Fruit fly (Drosophila melanogaster) whole organism, embryonic: ENCODE results near the gene CG13670.

Experiments
- Bdp1 ChIP-seq: fragments of 200-800 bp; sonication (Bioruptor generic); optimal IDR thresholded peaks from 3 replicates; lab custom pipeline; 2016; ENCODE audit warnings: missing biosample characterization, missing genetic modification characterization
- Bgb ChIP-seq: fragments of 200-800 bp; sonication (Bioruptor generic); IDR thresholded peaks from 2 replicates; pipeline ENCODE4 v1.3.6; 2022; ENCODE audit warnings: missing biosample characterization, missing genetic modification characterization; ENCODE audit not compliant: partially characterized antibody
- CG10147 ChIP-seq: fragments of 200-800 bp; sonication (Bioruptor generic); optimal IDR thresholded peaks from 2 replicates; lab custom pipeline; 2019; ENCODE audit warnings: missing biosample characterization, mild to moderate bottlenecking, missing genetic modification characterization, moderate library complexity
- CG1024 ChIP-seq: fragments of 200-800 bp; sonication (Bioruptor generic); IDR thresholded peaks from 2 replicates; pipeline ENCODE4 v1.3.6; 2022; ENCODE audit warnings: missing biosample characterization, missing genetic modification characterization
- CG10654 ChIP-seq: fragments of 200-800 bp; sonication (Bioruptor generic); optimal IDR thresholded peaks from 2 replicates; lab custom pipeline; 2016; ENCODE audit warnings: missing biosample characterization, missing genetic modification characterization
- CG11247 ChIP-seq: fragments of 200-800 bp; sonication (Bioruptor generic); IDR thresholded peaks from 2 replicates; pipeline ENCODE4 v1.3.6; 2022; ENCODE audit warnings: missing biosample characterization, missing genetic modification characterization
- CG15269 ChIP-seq: fragments of 200-800 bp; sonication (Bioruptor generic); optimal IDR thresholded peaks from 2 replicates; lab custom pipeline; 2018; ENCODE audit warnings: missing biosample characterization, mild to moderate bottlenecking, missing genetic modification characterization, moderate library complexity
- CG18011 ChIP-seq: fragments of 200-800 bp; sonication (Bioruptor generic); optimal IDR thresholded peaks from 2 replicates; lab custom pipeline; 2017; ENCODE audit warnings: missing biosample characterization, missing genetic modification characterization, mild to moderate bottlenecking, moderate library complexity, missing genotype
- CG2129 ChIP-seq: fragments of 200-800 bp; sonication (Bioruptor generic); IDR thresholded peaks from 2 replicates; pipeline ENCODE4 v1.3.6; 2022; ENCODE audit warnings: missing biosample characterization, missing genetic modification characterization; ENCODE audit not compliant: partially characterized antibody
- CG2712 ChIP-seq: fragments of 200-800 bp; optimal IDR thresholded peaks from 3 replicates; lab custom pipeline; 2019; ENCODE audit warnings: missing biosample characterization, mild to moderate bottlenecking, missing genetic modification characterization, moderate library complexity
- CG32532 ChIP-seq: fragments of 200-800 bp; sonication (Bioruptor generic); IDR thresholded peaks from 2 replicates; pipeline ENCODE4 v1.3.6; 2022; ENCODE audit warnings: missing biosample characterization, missing genetic modification characterization
- CG32767 ChIP-seq: fragments of 200-800 bp; sonication (Bioruptor generic); IDR thresholded peaks from 2 replicates; pipeline ENCODE4 v1.3.6; 2022; ENCODE audit warnings: missing biosample characterization, missing genetic modification characterization
- CG5953 ChIP-seq: fragments of 200-800 bp; sonication (Bioruptor generic); IDR thresholded peaks from 2 replicates; pipeline ENCODE4 v1.3.6; 2022; ENCODE audit warnings: missing biosample characterization, missing genetic modification characterization
- CG6654 ChIP-seq: fragments of 200-800 bp; sonication (Bioruptor generic); optimal IDR thresholded peaks from 2 replicates; lab custom pipeline; 2017; ENCODE audit warnings: missing biosample characterization, mild to moderate bottlenecking, missing genetic modification characterization
- CG7372 ChIP-seq: fragments of 200-800 bp; sonication (Bioruptor generic); IDR thresholded peaks from 2 replicates; pipeline ENCODE4 v1.3.6; 2022; ENCODE audit warnings: missing biosample characterization, missing genetic modification characterization
- CG7963 ChIP-seq: fragments of 200-800 bp; sonication (Bioruptor generic); IDR thresholded peaks from 3 replicates; pipeline ENCODE4 v1.3.6; 2022; ENCODE audit warnings: missing biosample characterization, missing genetic modification characterization; ENCODE audit not compliant: partially characterized antibody
- CG8089 ChIP-seq: fragments of 200-800 bp; sonication (Bioruptor generic); optimal IDR thresholded peaks from 3 replicates; lab custom pipeline; 2016; ENCODE audit warnings: missing biosample characterization, missing genetic modification characterization
- CG9437 ChIP-seq: fragments of 200-800 bp; sonication (Bioruptor generic); optimal IDR thresholded peaks from 2 replicates; lab custom pipeline; 2018; ENCODE audit warnings: missing biosample characterization, mild to moderate bottlenecking, missing genetic modification characterization
- CoRest ChIP-seq: fragments of 200-800 bp; sonication (Bioruptor generic); optimal IDR thresholded peaks from 3 replicates; lab custom pipeline; 2018; ENCODE audit warnings: missing biosample characterization, mild to moderate bottlenecking, missing genetic modification characterization, moderate library complexity
- E2f1 ChIP-seq: fragments of 200-800 bp; sonication (Bioruptor generic); IDR thresholded peaks from 2 replicates; pipeline ENCODE4 v1.3.6; 2022; ENCODE audit warnings: missing biosample characterization, missing genetic modification characterization
- ERR ChIP-seq: fragments of 200-800 bp; sonication (Bioruptor generic); optimal IDR thresholded peaks from 2 replicates; lab custom pipeline; 2016; ENCODE audit warnings: missing biosample characterization, missing genetic modification characterization
- Hey ChIP-seq: fragments of 200-800 bp; sonication (Bioruptor generic); optimal IDR thresholded peaks from 3 replicates; lab custom pipeline; 2018; ENCODE audit warnings: missing biosample characterization, mild to moderate bottlenecking, missing genetic modification characterization
- Jarid2 ChIP-seq: fragments of 200-800 bp; sonication (Bioruptor generic); optimal IDR thresholded peaks from 3 replicates; lab custom pipeline; 2017; ENCODE audit warnings: mild to moderate bottlenecking, missing biosample characterization, missing genetic modification reagents, missing genetic modification characterization
- Lim3 ChIP-seq: fragments of 200-800 bp; sonication (Bioruptor generic); IDR thresholded peaks from 2 replicates; pipeline ENCODE4 v1.3.6; 2022; ENCODE audit warnings: missing biosample characterization, missing genetic modification characterization
- PHDP ChIP-seq: fragments of 200-800 bp; sonication (Bioruptor generic); optimal IDR thresholded peaks from 3 replicates; lab custom pipeline; 2018; ENCODE audit warnings: missing biosample characterization, mild to moderate bottlenecking, missing genetic modification characterization, moderate library complexity
- ato ChIP-seq: fragments of 200-800 bp; sonication (Bioruptor generic); IDR thresholded peaks from 2 replicates; pipeline ENCODE4 v1.3.6; 2022; ENCODE audit warnings: missing biosample characterization, missing genetic modification characterization; ENCODE audit not compliant: partially characterized antibody
- chinmo ChIP-seq: fragments of 200-800 bp; sonication (Bioruptor generic); IDR thresholded peaks from 4 replicates; pipeline ENCODE4 v1.3.6; 2022; ENCODE audit warnings: missing biosample characterization, missing genetic modification characterization; ENCODE audit not compliant: partially characterized antibody
- fd96Cb ChIP-seq: fragments of 200-800 bp; sonication (Bioruptor generic); optimal IDR thresholded peaks from 2 replicates; lab custom pipeline; 2018; ENCODE audit warnings: missing biosample characterization, mild to moderate bottlenecking, missing genetic modification characterization, moderate library complexity
- fu2 ChIP-seq: fragments of 200-800 bp; sonication (Bioruptor generic); optimal IDR thresholded peaks from 2 replicates; lab custom pipeline; 2016; ENCODE audit warnings: missing biosample characterization, missing genetic modification characterization
- grn ChIP-seq: fragments of 200-800 bp; sonication (Bioruptor generic); optimal IDR thresholded peaks from 3 replicates; lab custom pipeline; 2017; ENCODE audit warnings: missing biosample characterization, missing genetic modification characterization
- lola ChIP-seq, 3 experiments: fragments of >200 bp in 2 of 3; fragments of 200-800 bp in 1 of 3; sonication (Bioruptor generic) in 1 of 3; optimal IDR thresholded peaks; 2 replicates each; lab custom pipeline; 2017 to 2019; ENCODE audit warnings: missing biosample characterization in 3 of 3, missing genetic modification characterization in 3 of 3, mild to moderate bottlenecking in 1 of 3, moderate library complexity in 1 of 3
- maf-S ChIP-seq: fragments of 200-800 bp; sonication (Bioruptor generic); optimal IDR thresholded peaks from 2 replicates; lab custom pipeline; 2016; ENCODE audit warnings: missing biosample characterization, missing genetic modification characterization
- nmo ChIP-seq: fragments of 200-800 bp; sonication (Bioruptor generic); optimal IDR thresholded peaks from 2 replicates; lab custom pipeline; 2018; ENCODE audit warnings: missing biosample characterization, mild to moderate bottlenecking, missing genetic modification characterization, moderate library complexity
- phol ChIP-seq: fragments of 200-800 bp; sonication (Bioruptor generic); optimal IDR thresholded peaks from 3 replicates; lab custom pipeline; 2018; ENCODE audit warnings: missing biosample characterization, mild to moderate bottlenecking, missing genetic modification characterization, moderate library complexity
- prd ChIP-seq, 3 experiments: fragments of >200 bp in 2 of 3; fragments of 200-800 bp in 1 of 3; sonication (Bioruptor generic) in 1 of 3; optimal IDR thresholded peaks in 2 of 3; IDR thresholded peaks in 1 of 3; 2 replicates in 2 of 3; 3 replicates in 1 of 3; pipeline versions ENCODE4 v1.3.6 to Lab custom; 2017 to 2022; ENCODE audit warnings: missing biosample characterization in 1 of 3, missing genetic modification characterization in 1 of 3
- sqz ChIP-seq: fragments of 200-800 bp; sonication (Bioruptor generic); optimal IDR thresholded peaks from 3 replicates; lab custom pipeline; 2018; ENCODE audit warnings: missing biosample characterization, mild to moderate bottlenecking, missing genetic modification characterization
- trh ChIP-seq: fragments of 200-800 bp; sonication (Bioruptor generic); optimal IDR thresholded peaks from 2 replicates; lab custom pipeline; 2016; ENCODE audit warnings: missing biosample characterization, missing genetic modification characterization
- tup ChIP-seq: fragments of 200-800 bp; sonication (Bioruptor generic); optimal IDR thresholded peaks from 2 replicates; lab custom pipeline; 2016; ENCODE audit warnings: missing biosample characterization, mild to moderate bottlenecking, missing genetic modification characterization, moderate library complexity
- vnd ChIP-seq: fragments of 200-800 bp; sonication (Bioruptor generic); IDR thresholded peaks from 3 replicates; pipeline ENCODE4 v1.3.6; 2022; ENCODE audit warnings: missing biosample characterization, missing genetic modification characterization; ENCODE audit not compliant: partially characterized antibody
- zf30C ChIP-seq: fragments of 200-800 bp; sonication (Bioruptor generic); optimal IDR thresholded peaks from 3 replicates; lab custom pipeline; 2018; ENCODE audit warnings: missing biosample characterization, mild to moderate bottlenecking, missing genetic modification characterization

Gene CG13670

DNA sequence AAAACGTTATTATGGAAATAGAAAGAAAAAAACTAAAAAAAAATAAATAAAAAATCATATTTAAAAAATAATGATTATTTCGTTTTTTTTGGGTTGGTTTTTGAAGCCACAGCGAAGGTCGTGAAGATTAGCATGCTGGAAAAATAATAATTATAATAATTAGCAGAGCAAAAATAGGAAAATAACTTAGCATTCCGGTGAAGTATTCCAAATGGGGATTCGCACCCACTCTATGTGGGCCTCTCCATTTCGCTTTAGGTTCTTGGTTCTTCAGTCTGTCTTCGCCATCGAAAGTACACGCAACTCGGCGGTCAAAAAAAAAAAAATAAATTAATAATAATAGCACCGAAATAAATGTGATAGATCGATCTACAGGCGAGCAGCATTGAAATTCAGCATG lies 7.7 kb downstream of the CG13670 start, which contains the start of gene CG34462:
Gene CG34462, plus strand, starts transcription at position 301 of the 400 bp plus-strand sequence.
- TF ChIP-seq CoRest (tag; lab: Kevin White, UChicago): no peak
- TF ChIP-seq Jarid2 (GFP tag; lab: Kevin White, UChicago): no peak
- TF ChIP-seq maf-S: no peak
- TF ChIP-seq ERR (GFP tag; lab: Kevin White, UChicago): no peak
- no peak for TF ChIP-seq CG32767
- TF ChIP-seq CG11247: no peak
- no peak for TF ChIP-seq sqz
- no peak for TF ChIP-seq CG10147 (GFP tag; lab: Kevin White, UChicago)
- no peak for TF ChIP-seq CG18011 (GFP tag; lab: Kevin White, UChicago)
- no peak for TF ChIP-seq prd (optimal IDR thresholded peaks at IDR 0.05; lab: Kevin White, UChicago)
- TF ChIP-seq prd (GFP tag; IDR thresholded peaks at IDR 0.05; lab: Robert Waterston, UW): no peak
- no peak for TF ChIP-seq ato (GFP tag; lab: Robert Waterston, UW)
- no peak for TF ChIP-seq CG1024 (GFP tag; lab: Robert Waterston, UW)
- no peak for TF ChIP-seq CG6654 (GFP tag; lab: Kevin White, UChicago)
- TF ChIP-seq phol (tag; lab: Kevin White, UChicago): no peak
- no peak for TF ChIP-seq Lim3 (GFP tag; lab: Robert Waterston, UW)
- TF ChIP-seq CG2712 (tag; lab: Kevin White, UChicago): no peak
- no peak for TF ChIP-seq nmo (GFP tag; lab: Kevin White, UChicago)
- no peak for TF ChIP-seq E2f1
- no peak for TF ChIP-seq tup (GFP tag; lab: Kevin White, UChicago)
- TF ChIP-seq fd96Cb (tag; lab: Kevin White, UChicago): no peak

DNA sequence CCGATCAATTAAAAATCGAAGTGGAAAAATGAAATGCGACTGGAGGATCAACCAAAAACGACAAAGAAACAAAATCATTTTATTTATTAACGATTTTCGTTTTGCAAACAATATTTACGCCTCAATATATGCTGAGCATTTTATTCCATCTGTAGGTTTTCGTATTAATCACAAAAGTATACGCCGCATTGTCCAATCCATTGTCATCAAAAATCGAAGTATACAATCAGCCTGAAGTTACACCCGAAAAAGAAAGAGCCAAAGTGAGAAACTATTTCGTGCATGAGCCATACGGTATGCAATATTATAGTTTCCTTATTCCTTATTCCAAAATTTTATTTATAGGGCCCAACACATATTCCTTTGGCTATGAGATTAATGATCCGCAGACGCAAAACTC lies 8.4 kb downstream of the CG13670 start:
- TF ChIP-seq chinmo: 0 out of 4 replicates have a peak, but pooled peaks have one; percentile 41
- no peak for TF ChIP-seq CG32532 (GFP tag; lab: Robert Waterston, UW)
- TF ChIP-seq Hey (tag; lab: Kevin White, UChicago): no peak
- no peak for TF ChIP-seq CG2129 (GFP tag; lab: Robert Waterston, UW)
- TF ChIP-seq Bdp1: no peak
- TF ChIP-seq vnd (GFP tag; lab: Robert Waterston, UW): no peak
- no peak for TF ChIP-seq CG10654 (GFP tag; lab: Kevin White, UChicago)
- TF ChIP-seq CG15269 (tag; lab: Kevin White, UChicago): no peak
- TF ChIP-seq Bgb (GFP tag; lab: Robert Waterston, UW): 0 out of 2 replicates have a peak, but pooled peaks have one; percentile 25
- peak in 1 of 3 experiments; percentile 76 for TF ChIP-seq lola (GFP tag; optimal IDR thresholded peaks at IDR 0.05; lab: Kevin White, UChicago)
- TF ChIP-seq CG5953 (GFP tag; lab: Robert Waterston, UW): no peak
- TF ChIP-seq trh (GFP tag; lab: Kevin White, UChicago): no peak
- TF ChIP-seq, all 482 proteins: peak for 3

DNA sequence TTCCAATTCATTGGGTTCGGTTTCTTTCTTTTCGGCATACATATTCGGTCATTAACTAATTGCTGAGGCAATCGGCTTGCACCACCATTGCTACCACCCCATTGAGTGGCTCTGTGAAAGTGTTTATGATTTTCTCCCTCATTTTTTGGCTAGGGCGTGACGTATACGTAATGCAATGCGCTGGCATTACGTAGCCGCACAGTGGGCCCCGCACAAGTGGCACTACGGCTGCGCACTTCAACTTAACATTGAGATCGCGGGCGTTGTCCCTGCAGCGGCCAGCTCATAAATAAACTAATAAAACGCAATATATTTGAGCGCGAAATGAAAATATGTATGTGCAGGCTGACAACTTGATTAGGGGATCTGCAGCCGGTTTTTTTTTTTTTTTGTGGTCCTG lies 10.9 kb downstream of the CG13670 start:
- no peak for TF ChIP-seq CG8089 (GFP tag; lab: Kevin White, UChicago)
- peak; percentile 80 for TF ChIP-seq CG7372
- no peak for TF ChIP-seq fu2 (GFP tag; lab: Kevin White, UChicago)
- no peak for TF ChIP-seq zf30C (GFP tag; lab: Kevin White, UChicago)
- TF ChIP-seq CG9437 (GFP tag; lab: Kevin White, UChicago): peak; percentile 65
- TF ChIP-seq PHDP (tag; lab: Kevin White, UChicago): no peak
- no peak for TF ChIP-seq CG7963 (GFP tag; lab: Robert Waterston, UW)
- no peak for TF ChIP-seq grn (GFP tag; lab: Kevin White, UChicago)
